Fruit fly (Drosophila melanogaster) whole organism, embryonic: Measurements from ENCODE around the gene Bicra.
A peak's percentile ranks its signal among the peaks of the same experiment; 100 is the strongest.

Source experiments
- Atf-2 ChIP-seq: fragments of 200-800 bp; sonication (Bioruptor generic); optimal IDR thresholded peaks from 2 replicates; lab custom pipeline; 2016; ENCODE audit warnings: missing biosample characterization, missing genetic modification characterization
- Atf6 ChIP-seq: fragments of 200-800 bp; sonication (Bioruptor generic); IDR thresholded peaks from 2 replicates; pipeline ENCODE4 v1.3.6; 2022; ENCODE audit warnings: missing biosample characterization, missing genetic modification characterization
- CG10147 ChIP-seq: fragments of 200-800 bp; sonication (Bioruptor generic); optimal IDR thresholded peaks from 2 replicates; lab custom pipeline; 2019; ENCODE audit warnings: missing biosample characterization, mild to moderate bottlenecking, missing genetic modification characterization, moderate library complexity
- CG10543 ChIP-seq: fragments of 200-800 bp; sonication (Bioruptor generic); optimal IDR thresholded peaks from 3 replicates; lab custom pipeline; 2017; ENCODE audit warnings: missing biosample characterization, mild to moderate bottlenecking, missing genetic modification characterization, moderate library complexity
- CG11456 ChIP-seq: fragments of 200-800 bp; sonication (Bioruptor generic); IDR thresholded peaks from 3 replicates; pipeline ENCODE4 v1.3.6; 2022; ENCODE audit warnings: missing biosample characterization, missing genetic modification characterization
- CG14014 ChIP-seq: fragments of 200-800 bp; sonication (Bioruptor generic); IDR thresholded peaks from 2 replicates; pipeline ENCODE4 v1.3.6; 2022; ENCODE audit warnings: missing biosample characterization, missing genetic modification characterization
- CG15479 ChIP-seq: fragments of 200-800 bp; sonication (Bioruptor generic); optimal IDR thresholded peaks from 3 replicates; lab custom pipeline; 2019; ENCODE audit warnings: missing biosample characterization, mild to moderate bottlenecking, missing genetic modification characterization, moderate library complexity
- CG18011 ChIP-seq: fragments of 200-800 bp; sonication (Bioruptor generic); optimal IDR thresholded peaks from 2 replicates; lab custom pipeline; 2017; ENCODE audit warnings: missing biosample characterization, missing genetic modification characterization, mild to moderate bottlenecking, moderate library complexity, missing genotype
- CG3838 ChIP-seq: fragments of 200-800 bp; sonication (Bioruptor generic); optimal IDR thresholded peaks from 3 replicates; lab custom pipeline; 2016; ENCODE audit warnings: missing biosample characterization, missing genetic modification characterization
- CG4360 ChIP-seq: fragments of 200-800 bp; sonication (Bioruptor generic); IDR thresholded peaks from 2 replicates; pipeline ENCODE4 v1.3.6; 2022; ENCODE audit warnings: missing biosample characterization, missing genetic modification characterization
- CG4404 ChIP-seq: fragments of 200-800 bp; sonication (Bioruptor generic); IDR thresholded peaks from 2 replicates; pipeline ENCODE4 v1.3.6; 2022; ENCODE audit warnings: missing biosample characterization, missing genetic modification characterization
- CG6654 ChIP-seq: fragments of 200-800 bp; sonication (Bioruptor generic); optimal IDR thresholded peaks from 2 replicates; lab custom pipeline; 2017; ENCODE audit warnings: missing biosample characterization, mild to moderate bottlenecking, missing genetic modification characterization
- CG8089 ChIP-seq: fragments of 200-800 bp; sonication (Bioruptor generic); optimal IDR thresholded peaks from 3 replicates; lab custom pipeline; 2016; ENCODE audit warnings: missing biosample characterization, missing genetic modification characterization
- CG8388 ChIP-seq: fragments of 200-800 bp; sonication (Bioruptor generic); optimal IDR thresholded peaks from 2 replicates; lab custom pipeline; 2019; ENCODE audit warnings: missing biosample characterization, mild to moderate bottlenecking, missing genetic modification characterization, moderate library complexity
- Ets97D ChIP-seq: fragments of 200-800 bp; sonication (Bioruptor generic); optimal IDR thresholded peaks from 3 replicates; lab custom pipeline; 2016; ENCODE audit warnings: missing biosample characterization, missing genetic modification characterization
- GATAe ChIP-seq: fragments of 200-800 bp; sonication (Bioruptor generic); conservative IDR thresholded peaks from 2 replicates; pipeline ENCODE4 v1.3.6; 2022; ENCODE audit warnings: missing biosample characterization, missing genetic modification characterization
- Gsc ChIP-seq: fragments of 200-800 bp; sonication (Bioruptor generic); IDR thresholded peaks from 2 replicates; pipeline ENCODE4 v1.3.6; 2022; ENCODE audit warnings: missing biosample characterization, missing genetic modification characterization
- Gug ChIP-seq: fragments of 200-800 bp; sonication (Bioruptor generic); IDR thresholded peaks from 4 replicates; pipeline ENCODE4 v1.3.6; 2022; ENCODE audit warnings: missing biosample characterization, missing genetic modification characterization
- HLH3B ChIP-seq: fragments of 200-800 bp; sonication (Bioruptor generic); IDR thresholded peaks from 2 replicates; pipeline ENCODE4 v1.3.6; 2022; ENCODE audit warnings: missing biosample characterization, missing genetic modification characterization
- Hr51 ChIP-seq, 2 experiments: fragments of 200-800 bp; sonication (Bioruptor generic); optimal IDR thresholded peaks; 2 replicates in 1 of 2; 3 replicates in 1 of 2; lab custom pipeline; 2016 to 2018; ENCODE audit warnings: missing biosample characterization in 2 of 2, missing genetic modification characterization in 2 of 2, mild to moderate bottlenecking in 1 of 2, moderate library complexity in 1 of 2
- Mrtf ChIP-seq: fragments of 200-800 bp; sonication (Bioruptor generic); IDR thresholded peaks from 3 replicates; pipeline ENCODE4 v1.3.6; 2022; ENCODE audit warnings: missing biosample characterization, missing genetic modification characterization
- NFAT ChIP-seq: fragments of 200-800 bp; sonication (Bioruptor generic); IDR thresholded peaks from 2 replicates; pipeline ENCODE4 v1.3.6; 2022; ENCODE audit warnings: missing biosample characterization, missing genetic modification characterization
- Neu2 ChIP-seq: fragments of 200-800 bp; sonication (Bioruptor generic); optimal IDR thresholded peaks from 3 replicates; lab custom pipeline; 2016; ENCODE audit warnings: missing biosample characterization, missing genetic modification characterization, borderline replicate concordance
- Oaz ChIP-seq: fragments of 200-800 bp; sonication (Bioruptor generic); IDR thresholded peaks from 2 replicates; pipeline ENCODE4 v1.3.6; 2022; ENCODE audit warnings: missing biosample characterization, missing genetic modification characterization
- Optix ChIP-seq: fragments of 200-800 bp; sonication (Bioruptor generic); IDR thresholded peaks from 3 replicates; pipeline ENCODE4 v1.3.6; 2022; ENCODE audit warnings: missing biosample characterization, missing genetic modification characterization
- Pdp1 ChIP-seq, 2 experiments: fragments of 200-800 bp; sonication (Bioruptor generic); optimal IDR thresholded peaks; 3 replicates each; lab custom pipeline; 2016; ENCODE audit warnings: missing biosample characterization in 2 of 2, missing genetic modification characterization in 2 of 2, mild to moderate bottlenecking in 1 of 2, moderate library complexity in 1 of 2
- Ravus ChIP-seq: fragments of 200-800 bp; sonication (Bioruptor generic); IDR thresholded peaks from 2 replicates; pipeline ENCODE4 v1.3.6; 2022; ENCODE audit warnings: missing biosample characterization, missing genetic modification characterization
- bigmax ChIP-seq: fragments of 200-800 bp; sonication (Bioruptor generic); optimal IDR thresholded peaks from 2 replicates; lab custom pipeline; 2018; ENCODE audit warnings: missing biosample characterization, mild to moderate bottlenecking, missing genetic modification characterization
- br ChIP-seq: fragments of >200 bp; optimal IDR thresholded peaks from 2 replicates; lab custom pipeline; 2017
- dmrt11E ChIP-seq: fragments of 200-800 bp; sonication (Bioruptor generic); optimal IDR thresholded peaks from 3 replicates; lab custom pipeline; 2018; ENCODE audit warnings: missing biosample characterization, mild to moderate bottlenecking, missing genetic modification characterization, moderate library complexity
- fd3F ChIP-seq: fragments of 200-800 bp; sonication (Bioruptor generic); optimal IDR thresholded peaks from 2 replicates; lab custom pipeline; 2018; ENCODE audit warnings: missing biosample characterization, mild to moderate bottlenecking, missing genetic modification characterization, moderate library complexity
- ftz-f1 ChIP-seq: fragments of 200-800 bp; sonication (Bioruptor generic); optimal IDR thresholded peaks from 2 replicates; lab custom pipeline; 2016; ENCODE audit warnings: missing biosample characterization, missing genetic modification characterization
- gsb ChIP-seq: fragments of 200-800 bp; sonication (Bioruptor generic); IDR thresholded peaks from 2 replicates; pipeline ENCODE4 v1.3.6; 2022; ENCODE audit warnings: missing biosample characterization, missing genetic modification characterization
- ind ChIP-seq: fragments of 200-800 bp; sonication (Bioruptor generic); optimal IDR thresholded peaks from 3 replicates; lab custom pipeline; 2016; ENCODE audit warnings: missing biosample characterization, missing genetic modification characterization
- mam ChIP-seq: fragments of 200-800 bp; sonication (Bioruptor generic); optimal IDR thresholded peaks from 3 replicates; lab custom pipeline; 2016; ENCODE audit warnings: missing biosample characterization, missing genetic modification characterization
- nau ChIP-seq: fragments of 200-800 bp; sonication (Bioruptor generic); optimal IDR thresholded peaks from 3 replicates; lab custom pipeline; 2017; ENCODE audit warnings: missing biosample characterization, mild to moderate bottlenecking, missing genetic modification characterization, missing genetic modification reagents
- nerfin-1 ChIP-seq: fragments of 200-800 bp; sonication (Bioruptor generic); optimal IDR thresholded peaks from 3 replicates; lab custom pipeline; 2019; ENCODE audit warnings: missing biosample characterization, mild to moderate bottlenecking, missing genetic modification characterization, moderate library complexity
- oc ChIP-seq: fragments of 200-800 bp; sonication (Bioruptor generic); optimal IDR thresholded peaks from 2 replicates; lab custom pipeline; 2018; ENCODE audit warnings: missing biosample characterization, mild to moderate bottlenecking, missing genetic modification characterization, moderate library complexity
- odd ChIP-seq: fragments of 200-800 bp; sonication (Bioruptor generic); optimal IDR thresholded peaks from 2 replicates; lab custom pipeline; 2017; ENCODE audit warnings: missing biosample characterization, mild to moderate bottlenecking, missing genetic modification characterization
- sens-2 ChIP-seq: fragments of 200-800 bp; sonication (Bioruptor generic); IDR thresholded peaks from 2 replicates; pipeline ENCODE4 v1.3.6; 2022; ENCODE audit warnings: missing biosample characterization, missing genetic modification characterization
- shn ChIP-seq: fragments of 200-800 bp; sonication (Bioruptor generic); optimal IDR thresholded peaks from 3 replicates; lab custom pipeline; 2016; ENCODE audit warnings: missing biosample characterization, missing genetic modification characterization
- slp2 ChIP-seq: fragments of 200-800 bp; sonication (Bioruptor generic); optimal IDR thresholded peaks from 2 replicates; lab custom pipeline; 2016; ENCODE audit warnings: missing biosample characterization, missing genetic modification characterization
- sr ChIP-seq: fragments of 200-800 bp; sonication (Bioruptor generic); IDR thresholded peaks from 3 replicates; pipeline ENCODE4 v1.3.6; 2022; ENCODE audit warnings: missing biosample characterization, missing genetic modification characterization
- tap ChIP-seq: fragments of 200-800 bp; optimal IDR thresholded peaks from 3 replicates; lab custom pipeline; 2019; ENCODE audit warnings: missing biosample characterization, mild to moderate bottlenecking, missing genetic modification characterization, moderate library complexity
- trem ChIP-seq: fragments of 200-800 bp; optimal IDR thresholded peaks from 3 replicates; lab custom pipeline; 2019; ENCODE audit warnings: missing biosample characterization, mild to moderate bottlenecking, missing genetic modification characterization, moderate library complexity
- tup ChIP-seq: fragments of 200-800 bp; sonication (Bioruptor generic); optimal IDR thresholded peaks from 2 replicates; lab custom pipeline; 2016; ENCODE audit warnings: missing biosample characterization, mild to moderate bottlenecking, missing genetic modification characterization, moderate library complexity
- wdn ChIP-seq: fragments of 200-800 bp; sonication (Bioruptor generic); IDR thresholded peaks from 2 replicates; pipeline ENCODE4 v1.3.6; 2022; ENCODE audit warnings: missing biosample characterization, missing genetic modification characterization
- wek ChIP-seq: fragments of 200-800 bp; sonication (Bioruptor generic); optimal IDR thresholded peaks from 3 replicates; lab custom pipeline; 2018; ENCODE audit warnings: missing biosample characterization, mild to moderate bottlenecking, missing genetic modification characterization, moderate library complexity
- zen ChIP-seq: fragments of 200-800 bp; sonication (Bioruptor generic); optimal IDR thresholded peaks from 3 replicates; lab custom pipeline; 2018; ENCODE audit warnings: missing biosample characterization, mild to moderate bottlenecking, missing genetic modification characterization, moderate library complexity
- zen2 ChIP-seq: fragments of 200-800 bp; sonication (Bioruptor generic); IDR thresholded peaks from 3 replicates; pipeline ENCODE4 v1.3.6; 2022; ENCODE audit warnings: missing biosample characterization, missing genetic modification characterization; ENCODE audit not compliant: partially characterized antibody

Bicra gene

dm6 chr3R:29063207-29063920, 524 bp downstream of the Bicra start (continued):
- TF ChIP-seq Hr51 (GFP tag; optimal IDR thresholded peaks at IDR 0.05; lab: Kevin White, UChicago): peak; percentile 56 to 83
- peak; percentile 65 for TF ChIP-seq mam
- TF ChIP-seq CG8089 (GFP tag; lab: Kevin White, UChicago): no peak
- peak; percentile 64 for TF ChIP-seq ind
- no peak for TF ChIP-seq gsb (GFP tag; lab: Robert Waterston, UW)
- no peak for TF ChIP-seq CG4360 (GFP tag; lab: Robert Waterston, UW)
- TF ChIP-seq nau (GFP tag; lab: Kevin White, UChicago): no peak
- no peak for TF ChIP-seq Ravus (GFP tag; lab: Robert Waterston, UW)
- no peak for TF ChIP-seq CG14014 (GFP tag; lab: Robert Waterston, UW)
- TF ChIP-seq br: no peak
- TF ChIP-seq zen (tag; lab: Kevin White, UChicago): peak; percentile 38
- TF ChIP-seq zen2 (GFP tag; lab: Robert Waterston, UW): no peak
- TF ChIP-seq CG8388 (GFP tag; lab: Kevin White, UChicago): peak; percentile 64
- no peak for TF ChIP-seq Mrtf (GFP tag; lab: Robert Waterston, UW)
- TF ChIP-seq tap (tag; lab: Kevin White, UChicago): peak; percentile 65
- peak; percentile 3 for TF ChIP-seq tup (GFP tag; lab: Kevin White, UChicago)
- TF ChIP-seq wek (GFP tag; lab: Kevin White, UChicago): no peak
- TF ChIP-seq dmrt11E (tag; lab: Kevin White, UChicago): peak; percentile 64
- peak; percentile 25 for TF ChIP-seq CG18011 (GFP tag; lab: Kevin White, UChicago)
- TF ChIP-seq Atf6 (GFP tag; lab: Robert Waterston, UW): no peak
- TF ChIP-seq sr (GFP tag; lab: Robert Waterston, UW): no peak
- TF ChIP-seq CG15479: no peak
- no peak for TF ChIP-seq bigmax (GFP tag; lab: Kevin White, UChicago)
- no peak for TF ChIP-seq Gsc (GFP tag; lab: Robert Waterston, UW)
- TF ChIP-seq Oaz (GFP tag; lab: Robert Waterston, UW): no peak
- peak; percentile 23 for TF ChIP-seq CG6654 (GFP tag; lab: Kevin White, UChicago)
- no peak for TF ChIP-seq Atf-2
- TF ChIP-seq nerfin-1 (tag; lab: Kevin White, UChicago): peak; percentile 59
- TF ChIP-seq Optix (GFP tag; lab: Robert Waterston, UW): no peak
- no peak for TF ChIP-seq NFAT (GFP tag; lab: Robert Waterston, UW)
- TF ChIP-seq Ets97D (GFP tag; lab: Kevin White, UChicago): peak; percentile 86
- TF ChIP-seq Gug (GFP tag; lab: Robert Waterston, UW): peak; percentile 59; the same call in 3 of the 4 replicates
- peak; percentile 6 to 55 for TF ChIP-seq Pdp1 (GFP tag; optimal IDR thresholded peaks at IDR 0.05; lab: Kevin White, UChicago)
- TF ChIP-seq sens-2 (GFP tag; lab: Robert Waterston, UW): no peak
- TF ChIP-seq shn (GFP tag; lab: Kevin White, UChicago): peak; percentile 56
- peak; percentile 13 for TF ChIP-seq oc
- peak; percentile 73 for TF ChIP-seq CG10147 (GFP tag; lab: Kevin White, UChicago)
- peak; percentile 24 for TF ChIP-seq CG3838 (GFP tag; lab: Kevin White, UChicago)
- TF ChIP-seq CG4404 (GFP tag; lab: Robert Waterston, UW): no peak
- peak; percentile 33 for TF ChIP-seq trem (tag; lab: Kevin White, UChicago)
- peak; percentile 9 for TF ChIP-seq slp2
- TF ChIP-seq wdn (GFP tag; lab: Robert Waterston, UW): no peak
- TF ChIP-seq HLH3B (GFP tag; lab: Robert Waterston, UW): no peak
- TF ChIP-seq fd3F (GFP tag; lab: Kevin White, UChicago): peak; percentile 64
- TF ChIP-seq CG11456: no peak
- TF ChIP-seq GATAe (GFP tag; lab: Robert Waterston, UW): no peak
- peak; percentile 47 for TF ChIP-seq ftz-f1 (GFP tag; lab: Kevin White, UChicago)
- peak; percentile 88 for TF ChIP-seq CG10543 (GFP tag; lab: Kevin White, UChicago)
- no peak for TF ChIP-seq Neu2 (GFP tag; lab: Kevin White, UChicago)
- TF ChIP-seq odd (GFP tag; lab: Kevin White, UChicago): peak; percentile 64
